Fruit fly (Drosophila melanogaster) ovary, adult (tissue): ENCODE results near the gene CG15482.
A peak's percentile ranks its signal among the peaks of the same experiment; 100 is the strongest.

Source experiments
- CG17801 ChIP-seq: fragments of 200-800 bp; optimal IDR thresholded peaks from 2 replicates; lab custom pipeline; 2019; ENCODE audit warnings: missing biosample characterization, mild to moderate bottlenecking, missing genetic modification characterization, moderate library complexity; ENCODE audit not compliant: partially characterized antibody

The CG15482 gene

dm6 chr2L:13225225-13225840 lies 13.7 kb upstream of the CG15482 start, which contains the start of gene CG15480:
CG15480 (minus strand) TSS chr2L:13225275.
- no peak for TF ChIP-seq CG17801 (GFP tag; lab: Kevin White, UChicago)

- TF ChIP-seq CG17801 (GFP tag; lab: Kevin White, UChicago): peak; percentile 71
Measured at dm6 chr2L:13222225-13222648, 10.6 kb upstream of the CG15482 start, which contains the start of the genes Ski6 and CG16812. Ski6 (minus strand) TSS chr2L:13222429. CG16812 (plus strand) TSS chr2L:13222587.

dm6 chr2L:13219281-13220092 lies 7.9 kb upstream of the CG15482 start, which contains the start of the genes CG9426 and mRF1:
CG9426 (minus strand) TSS chr2L:13219923.
mRF1 (plus strand) TSS chr2L:13219979.
- peak; percentile 29 for TF ChIP-seq CG17801 (GFP tag; lab: Kevin White, UChicago)

- TF ChIP-seq CG17801 (GFP tag; lab: Kevin White, UChicago): peak; percentile 25
Measured at dm6 chr2L:13215640-13216129, 4.1 kb upstream of the CG15482 start.

dm6 chr2L:13215010-13215409 lies 3.4 kb upstream of the CG15482 start, which contains the start of gene kek4:
kek4 (minus strand) TSS chr2L:13215350.
- TF ChIP-seq CG17801 (GFP tag; lab: Kevin White, UChicago): no peak

- TF ChIP-seq CG17801 (GFP tag; lab: Kevin White, UChicago): peak; percentile 41
Measured at dm6 chr2L:13206857-13207463, 4.7 kb downstream of the CG15482 start.

dm6 chr2L:13206077-13206668 lies 5.4 kb downstream of the CG15482 start:
- peak; percentile 26 for TF ChIP-seq CG17801 (GFP tag; lab: Kevin White, UChicago)

dm6 chr2L:13205256-13205655 lies 6.4 kb downstream of the CG15482 start:
- peak; percentile 6 for TF ChIP-seq CG17801 (GFP tag; lab: Kevin White, UChicago)

- TF ChIP-seq CG17801 (GFP tag; lab: Kevin White, UChicago): no peak
Measured at dm6 chr2L:13204151-13204550, 7.5 kb downstream of the CG15482 start.

- peak; percentile 21 for TF ChIP-seq CG17801 (GFP tag; lab: Kevin White, UChicago)
Measured at dm6 chr2L:13203437-13204137, 8.0 kb downstream of the CG15482 start, which contains the start of gene Pect. Pect (plus strand) TSS chr2L:13203762.

dm6 chr2L:13202960-13203436 lies 8.6 kb downstream of the CG15482 start, which contains the start of gene CG16972:
CG16972 (minus strand) TSS chr2L:13203295.
- TF ChIP-seq CG17801 (GFP tag; lab: Kevin White, UChicago): peak; percentile 12

- TF ChIP-seq CG17801 (GFP tag; lab: Kevin White, UChicago): no peak
Measured at dm6 chr2L:13195822-13196221, 15.8 kb downstream of the CG15482 start.

dm6 chr2L:13191894-13192293 lies 19.7 kb downstream of the CG15482 start, which contains the start of the genes CG16974 and Edem2:
CG16974 (minus strand) TSS chr2L:13191979.
Edem2 (plus strand) TSS chr2L:13192201.
- TF ChIP-seq CG17801 (GFP tag; lab: Kevin White, UChicago): peak; percentile 78
